Worm (Caenorhabditis elegans) whole organism, early embryonic: ENCODE measurements around the gene F54E2.9.

Source experiments
- B0310.2 ChIP-seq: sonication (generic microtip); optimal IDR thresholded peaks from 2 replicates; lab custom pipeline; 2016; ENCODE audit warnings: mild to moderate bottlenecking, missing genetic modification characterization, missing compliant biosample characterization
- F13C5.2 ChIP-seq: sonication (generic microtip); optimal IDR thresholded peaks from 2 replicates; lab custom pipeline; 2017; ENCODE audit warnings: mild to moderate bottlenecking, missing genetic modification characterization, inconsistent platforms, missing compliant biosample characterization
- aly-1 ChIP-seq: sonication (generic microtip); optimal IDR thresholded peaks from 2 replicates; lab custom pipeline; 2016; ENCODE audit warnings: missing genetic modification characterization, missing compliant biosample characterization
- ama-1 ChIP-seq: fragments of 150-350 bp; optimal IDR thresholded peaks from 2 replicates; lab custom pipeline; 2014
- ceh-13 ChIP-seq: fragments of 200-800 bp; sonication (Bioruptor generic); optimal IDR thresholded peaks from 2 replicates; lab custom pipeline; 2018; ENCODE audit warnings: mild to moderate bottlenecking, missing genetic modification characterization, missing compliant biosample characterization
- ceh-36 ChIP-seq: sonication (generic microtip); optimal IDR thresholded peaks from 2 replicates; lab custom pipeline; 2016; ENCODE audit warnings: missing genetic modification characterization, inconsistent platforms, missing compliant biosample characterization
- ets-7 ChIP-seq: sonication (generic microtip); optimal IDR thresholded peaks from 2 replicates; lab custom pipeline; 2016; ENCODE audit warnings: missing genotype, missing genetic modification characterization, missing compliant biosample characterization
- flt-1 ChIP-seq: fragments of 200-800 bp; sonication (Bioruptor generic); IDR thresholded peaks from 2 replicates; pipeline ENCODE4 v1.3.6; 2022; ENCODE audit warnings: missing genetic modification characterization, missing compliant biosample characterization
- hmbx-1 ChIP-seq: sonication (generic microtip); optimal IDR thresholded peaks from 2 replicates; lab custom pipeline; 2016; ENCODE audit warnings: mild to moderate bottlenecking, missing genetic modification characterization, missing compliant biosample characterization
- hmg-4 ChIP-seq: fragments of 200-800 bp; sonication (Bioruptor generic); optimal IDR thresholded peaks from 2 replicates; lab custom pipeline; 2018; ENCODE audit warnings: mild to moderate bottlenecking, missing genetic modification characterization, missing compliant biosample characterization
- hnd-1 ChIP-seq: sonication (generic microtip); optimal IDR thresholded peaks from 2 replicates; lab custom pipeline; 2016; ENCODE audit warnings: missing genetic modification characterization, missing compliant biosample characterization
- pes-1 ChIP-seq: fragments of 200-800 bp; sonication (Bioruptor generic); IDR thresholded peaks from 2 replicates; pipeline ENCODE4 v1.3.6; 2022; ENCODE audit warnings: missing genetic modification reagents, missing genetic modification characterization, missing compliant biosample characterization
- scrt-1 ChIP-seq: fragments of 200-800 bp; sonication (Bioruptor generic); IDR thresholded peaks from 2 replicates; pipeline ENCODE4 v1.3.6; 2022; ENCODE audit warnings: missing genetic modification characterization, missing compliant biosample characterization
- sea-1 ChIP-seq: fragments of 200-800 bp; sonication (Bioruptor generic); conservative IDR thresholded peaks from 2 replicates; pipeline ENCODE4 v1.3.6; 2022; ENCODE audit warnings: missing genetic modification characterization, missing compliant biosample characterization
- tbx-11 ChIP-seq: fragments of 200-800 bp; sonication (Bioruptor generic); IDR thresholded peaks from 2 replicates; pipeline ENCODE4 v1.3.6; 2022; ENCODE audit warnings: missing genetic modification characterization, missing compliant biosample characterization
- tbx-37 ChIP-seq: fragments of 200-800 bp; sonication (Bioruptor generic); conservative IDR thresholded peaks from 2 replicates; pipeline ENCODE4 v1.3.6; 2022; ENCODE audit warnings: missing genetic modification reagents, missing genetic modification characterization, missing compliant biosample characterization
- tra-4 ChIP-seq: sonication (generic microtip); optimal IDR thresholded peaks from 2 replicates; lab custom pipeline; 2017; ENCODE audit warnings: missing genetic modification characterization, missing compliant biosample characterization

Gene F54E2.9

ce11 chrV:2821618-2822272 is 8.0 kb upstream of the F54E2.9 start, which contains the start of gene srh-36:
Gene srh-36, minus strand, starts transcription at chrV:2821668.
- no peak for TF ChIP-seq tbx-11 (GFP tag; lab: Robert Waterston, UW)
- TF ChIP-seq scrt-1 (GFP tag; lab: Robert Waterston, UW) = no peak
- TF ChIP-seq tra-4 (tag; lab: Kevin White, UChicago) = no peak
- no peak for TF ChIP-seq tbx-37 (GFP tag; lab: Robert Waterston, UW)
- TF ChIP-seq ceh-36 (tag; lab: Kevin White, UChicago) = no peak
- TF ChIP-seq F13C5.2 (tag; lab: Kevin White, UChicago) = no peak
- TF ChIP-seq ama-1 (lab: Kevin White, UChicago) = no peak
- TF ChIP-seq aly-1 = no peak
- no peak for TF ChIP-seq flt-1 (GFP tag; lab: Robert Waterston, UW)
- no peak for TF ChIP-seq hmbx-1 (tag; lab: Kevin White, UChicago)

- TF ChIP-seq ceh-36 (tag; lab: Kevin White, UChicago) = no peak
- TF ChIP-seq tbx-11 (GFP tag; lab: Robert Waterston, UW) = no peak
- no peak for TF ChIP-seq aly-1
- TF ChIP-seq hnd-1 (tag; lab: Kevin White, UChicago) = no peak
- no peak for TF ChIP-seq F13C5.2 (tag; lab: Kevin White, UChicago)
- TF ChIP-seq scrt-1 (GFP tag; lab: Robert Waterston, UW) = no peak
- no peak for TF ChIP-seq ama-1 (lab: Kevin White, UChicago)
- TF ChIP-seq B0310.2 = no peak
- no peak for TF ChIP-seq hmbx-1 (tag; lab: Kevin White, UChicago)
- TF ChIP-seq pes-1 (GFP tag; lab: Robert Waterston, UW) = no peak
- TF ChIP-seq tra-4 (tag; lab: Kevin White, UChicago) = no peak
- TF ChIP-seq ceh-13 = no peak
- no peak for TF ChIP-seq sea-1 (GFP tag; lab: Robert Waterston, UW)
- no peak for TF ChIP-seq hmg-4 (GFP tag; lab: Kevin White, UChicago)
- no peak for TF ChIP-seq ets-7 (tag; lab: Kevin White, UChicago)
- TF ChIP-seq flt-1 (GFP tag; lab: Robert Waterston, UW) = no peak
- no peak for TF ChIP-seq tbx-37 (GFP tag; lab: Robert Waterston, UW)
Measured at ce11 chrV:2818117-2818516, 4.3 kb upstream of the F54E2.9 start, which contains the start of gene srt-34. Gene srt-34, minus strand, starts transcription at chrV:2818217.

DNA sequence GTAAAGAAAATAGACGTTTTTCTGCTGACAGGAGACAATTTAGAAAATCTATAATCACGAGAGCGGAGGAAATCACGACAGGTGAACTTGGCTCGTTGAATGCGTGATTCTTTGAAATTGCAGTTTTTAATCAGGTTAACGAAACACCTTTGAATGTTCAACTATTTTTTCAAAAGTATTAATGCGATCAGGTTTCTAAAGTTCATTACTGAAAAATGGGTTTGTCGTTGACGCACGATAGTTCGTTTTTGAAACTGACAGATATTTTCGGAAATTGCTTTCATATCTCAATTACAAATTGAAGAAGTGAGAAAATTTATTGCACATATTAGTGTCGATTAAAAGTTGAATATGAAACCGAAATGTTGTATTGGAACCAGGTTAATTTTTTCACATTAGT is 2.2 kb upstream of the F54E2.9 start, which contains the start of gene F54E2.5:
Gene F54E2.5, minus strand, starts transcription at position 101 of the 400 bp plus-strand sequence.
- TF ChIP-seq aly-1 (no peak), tbx-11 (GFP tag; lab: Robert Waterston, UW) (no peak), hnd-1 (tag; lab: Kevin White, UChicago) (no peak), hmbx-1 (tag; lab: Kevin White, UChicago) (no peak), ceh-36 (tag; lab: Kevin White, UChicago) (no peak), ets-7 (tag; lab: Kevin White, UChicago) (no peak), tra-4 (tag; lab: Kevin White, UChicago) (no peak), hmg-4 (GFP tag; lab: Kevin White, UChicago) (no peak), scrt-1 (GFP tag; lab: Robert Waterston, UW) (no peak), flt-1 (GFP tag; lab: Robert Waterston, UW) (no peak)

DNA sequence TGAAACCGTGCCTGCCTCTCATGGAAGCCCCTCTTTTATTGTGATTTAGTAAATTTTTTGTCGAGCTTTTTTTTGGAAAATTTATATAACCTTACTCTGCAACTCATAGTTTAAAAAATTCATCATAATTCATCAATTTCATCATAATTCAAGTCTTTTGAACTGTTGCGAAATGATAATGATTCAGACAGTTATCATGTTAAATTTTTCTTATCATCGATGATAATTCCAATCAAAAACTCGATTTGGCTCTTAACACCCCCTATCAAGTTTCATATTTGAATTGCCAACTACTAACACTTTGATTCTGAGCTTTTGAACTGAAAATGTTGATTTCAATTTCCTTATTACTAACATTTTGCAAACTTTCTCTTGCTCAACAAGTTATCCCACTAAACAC is 3.6 kb downstream of the F54E2.9 start, which contains the start of gene F54E2.1:
Gene F54E2.1, plus strand, starts transcription at position 235 of the 400 bp plus-strand sequence.
- no peak for TF ChIP-seq scrt-1 (GFP tag; lab: Robert Waterston, UW)
- no peak for TF ChIP-seq ceh-36 (tag; lab: Kevin White, UChicago)
- no peak for TF ChIP-seq pes-1 (GFP tag; lab: Robert Waterston, UW)
- TF ChIP-seq ets-7 (tag; lab: Kevin White, UChicago) = no peak
- TF ChIP-seq F13C5.2 (tag; lab: Kevin White, UChicago) = no peak
- TF ChIP-seq hmg-4 (GFP tag; lab: Kevin White, UChicago) = no peak
- no peak for TF ChIP-seq tbx-37 (GFP tag; lab: Robert Waterston, UW)
- TF ChIP-seq ama-1 (lab: Kevin White, UChicago) = no peak
- no peak for TF ChIP-seq flt-1 (GFP tag; lab: Robert Waterston, UW)
- no peak for TF ChIP-seq tra-4 (tag; lab: Kevin White, UChicago)
- no peak for TF ChIP-seq hnd-1 (tag; lab: Kevin White, UChicago)
- TF ChIP-seq tbx-11 (GFP tag; lab: Robert Waterston, UW) = no peak
- no peak for TF ChIP-seq aly-1
- TF ChIP-seq sea-1 (GFP tag; lab: Robert Waterston, UW) = no peak

- no peak for TF ChIP-seq ceh-13
- TF ChIP-seq hmg-4 (GFP tag; lab: Kevin White, UChicago) = no peak
- TF ChIP-seq scrt-1 (GFP tag; lab: Robert Waterston, UW) = no peak
- TF ChIP-seq pes-1 (GFP tag; lab: Robert Waterston, UW) = no peak
- TF ChIP-seq hnd-1 (tag; lab: Kevin White, UChicago) = no peak
- no peak for TF ChIP-seq sea-1 (GFP tag; lab: Robert Waterston, UW)
- TF ChIP-seq ama-1 (lab: Kevin White, UChicago) = no peak
- no peak for TF ChIP-seq tbx-37 (GFP tag; lab: Robert Waterston, UW)
- no peak for TF ChIP-seq ets-7 (tag; lab: Kevin White, UChicago)
- TF ChIP-seq tbx-11 (GFP tag; lab: Robert Waterston, UW) = no peak; the same call in 1 of the 2 replicates
- no peak for TF ChIP-seq F13C5.2 (tag; lab: Kevin White, UChicago)
Measured at ce11 chrV:2809443-2809842, 4.3 kb downstream of the F54E2.9 start.

DNA sequence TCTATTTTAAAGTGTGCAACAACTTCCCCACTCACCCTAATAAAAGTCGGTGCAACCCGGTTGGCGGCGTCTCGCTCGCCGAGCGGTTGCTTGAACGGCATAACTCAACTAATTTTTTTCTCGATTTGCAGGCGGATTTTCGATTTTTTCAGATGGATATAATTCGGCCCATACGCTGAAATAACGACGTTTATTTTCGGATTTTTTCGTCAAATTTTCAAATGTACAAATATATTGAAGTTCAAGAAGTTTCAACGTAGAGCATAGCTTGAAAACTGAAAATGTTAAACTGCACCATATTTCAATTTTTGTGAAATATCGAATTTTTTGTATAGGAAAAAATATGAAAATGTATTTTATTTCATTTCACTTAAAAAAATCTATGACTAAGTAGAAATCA is 6.0 kb downstream of the F54E2.9 start, which contains the start of gene ketn-1:
Gene ketn-1, minus strand, starts transcription at position 101 of the 400 bp plus-strand sequence.
- TF ChIP-seq F13C5.2 (tag; lab: Kevin White, UChicago) (no peak), sea-1 (GFP tag; lab: Robert Waterston, UW) (no peak), ceh-36 (tag; lab: Kevin White, UChicago) (no peak), hmg-4 (GFP tag; lab: Kevin White, UChicago) (no peak), hnd-1 (tag; lab: Kevin White, UChicago) (no peak), ama-1 (lab: Kevin White, UChicago) (no peak), pes-1 (GFP tag; lab: Robert Waterston, UW) (no peak), tbx-11 (GFP tag; lab: Robert Waterston, UW) (no peak; the same call in 1 of the 2 replicates), aly-1 (no peak), flt-1 (GFP tag; lab: Robert Waterston, UW) (no peak), tra-4 (tag; lab: Kevin White, UChicago) (no peak), tbx-37 (GFP tag; lab: Robert Waterston, UW) (no peak), scrt-1 (GFP tag; lab: Robert Waterston, UW) (no peak), hmbx-1 (tag; lab: Kevin White, UChicago) (no peak), B0310.2 (no peak), ceh-13 (no peak), ets-7 (tag; lab: Kevin White, UChicago) (no peak)
